Fruit fly (Drosophila melanogaster): Measurements from ENCODE around the gene D19A.
A peak's percentile ranks its signal among the peaks of the same experiment; 100 is the strongest.

DNA sequence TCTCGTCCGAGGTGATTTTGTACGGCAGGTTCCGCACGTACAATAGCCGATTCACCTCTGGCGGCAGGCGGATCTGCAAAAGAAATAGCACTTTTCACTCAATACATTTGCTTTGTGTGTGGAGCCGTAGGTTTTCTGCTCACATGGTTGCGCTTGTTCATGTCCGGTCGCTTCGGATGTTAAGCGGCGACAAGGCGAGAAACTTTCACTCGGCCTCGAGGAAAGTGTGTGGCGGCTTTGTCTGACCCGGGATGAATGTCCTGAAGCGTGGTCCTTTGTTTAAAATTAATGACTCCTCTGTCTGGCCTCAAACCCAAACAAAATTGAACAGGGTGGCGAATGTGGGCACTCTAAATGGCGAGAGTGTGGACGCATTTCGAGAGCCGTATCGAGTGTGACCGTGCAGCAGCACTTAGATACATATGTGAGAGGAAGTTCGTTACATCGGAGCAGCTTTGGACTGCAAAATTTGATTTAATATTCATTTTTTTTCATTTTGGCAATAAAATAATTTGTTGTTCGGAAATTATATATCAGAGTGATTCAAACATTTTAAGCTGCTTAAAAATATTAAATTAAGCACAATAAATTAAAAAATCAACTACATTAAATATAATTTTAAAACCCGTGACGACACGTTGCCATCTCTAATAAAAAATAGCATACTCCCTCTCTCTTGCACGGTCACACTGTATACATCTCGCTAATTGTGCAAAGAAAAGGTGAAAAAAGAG, 4.1 kb upstream of the D19A start, which contains the start of the genes Sf3b6 and Tnpo:
- TF ChIP-seq CG12104 (GFP tag; optimal IDR thresholded peaks at IDR 0.05), result peak; percentile 84
- TF ChIP-seq inv (GFP tag; IDR thresholded peaks at IDR 0.05; ENCODE audit: partially characterized antibody), result peak; percentile 48; the same call in 1 of the 2 replicates
- TF ChIP-seq dan (GFP tag; IDR thresholded peaks at IDR 0.05), result peak; percentile 49; the same call in 1 of the 2 replicates
- peak; percentile 33 for TF ChIP-seq disco-r (GFP tag; optimal IDR thresholded peaks at IDR 0.05)
- peak; percentile 90 for TF ChIP-seq CG3847 (GFP tag; IDR thresholded peaks at IDR 0.05)
- peak; percentile 55 for TF ChIP-seq Deaf1 (tag; optimal IDR thresholded peaks at IDR 0.05)
- TF ChIP-seq bab2 (GFP tag; optimal IDR thresholded peaks at IDR 0.05), result peak; percentile 79
